Fruit fly (Drosophila melanogaster): ENCODE data around the gene CG44085.

The CG44085 gene

DNA sequence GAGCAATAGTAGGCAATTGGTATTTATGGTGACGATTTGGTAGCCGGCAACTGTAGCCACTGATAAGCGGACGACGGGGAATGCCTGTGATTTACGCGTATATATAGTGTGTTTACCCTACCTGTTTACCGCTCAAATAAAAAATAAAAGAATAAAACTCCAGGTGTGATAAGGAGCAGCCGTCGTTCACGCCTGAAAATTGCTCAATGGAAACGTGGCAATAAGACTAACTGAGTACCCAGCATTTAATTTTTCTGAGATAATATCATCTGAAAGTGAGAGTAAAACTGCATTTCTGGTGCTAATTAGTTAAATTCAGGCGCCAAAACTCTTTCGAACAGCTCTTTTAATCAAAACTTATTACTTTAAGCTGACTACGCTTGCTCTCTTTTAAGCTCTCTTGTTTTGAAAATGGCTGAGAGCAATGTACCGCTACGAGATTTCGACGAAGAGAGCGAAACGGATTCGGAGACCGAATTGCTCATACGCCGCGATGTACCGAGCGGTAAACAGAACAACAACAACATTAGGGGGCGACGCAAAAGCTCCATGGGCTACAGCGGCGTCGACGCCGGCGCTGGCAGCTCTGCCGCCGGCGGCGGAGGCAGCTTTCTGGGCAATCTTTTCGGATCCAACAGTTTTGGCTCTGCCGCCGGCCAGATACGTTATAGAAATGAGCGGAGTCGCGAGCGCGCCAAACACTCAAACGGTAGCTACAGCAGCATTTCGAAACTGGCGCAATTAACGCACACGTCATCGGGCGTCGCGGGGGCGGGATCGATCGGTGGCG is 29.7 kb downstream of the CG44085 start (continued):
- TF ChIP-seq al (GFP tag; IDR thresholded peaks at IDR 0.05) (peak; percentile 19; the same call in 1 of the 2 replicates), CG4854 (GFP tag; optimal IDR thresholded peaks at IDR 0.05) (peak; percentile 30), Ets97D (GFP tag; optimal IDR thresholded peaks at IDR 0.05) (no peak), C15 (GFP tag; IDR thresholded peaks at IDR 0.05) (peak; percentile 39; the same call in 1 of the 3 replicates), CG6654 (GFP tag; optimal IDR thresholded peaks at IDR 0.05) (no peak), Stat92E (GFP tag; optimal IDR thresholded peaks at IDR 0.05) (no peak), CG12236 (GFP tag; optimal IDR thresholded peaks at IDR 0.05) (peak; percentile 73), D19B (GFP tag; optimal IDR thresholded peaks at IDR 0.05) (peak; percentile 85), CG4360 (GFP tag; IDR thresholded peaks at IDR 0.05) (peak; percentile 85), CG7963 (GFP tag; IDR thresholded peaks at IDR 0.05; ENCODE audit: partially characterized antibody) (no peak), Hsf (GFP tag; optimal IDR thresholded peaks at IDR 0.05) (no peak), CG6175 (GFP tag; IDR thresholded peaks at IDR 0.05) (peak; percentile 96), Awh (GFP tag; IDR thresholded peaks at IDR 0.05) (peak; percentile 77), pzg (GFP tag; optimal IDR thresholded peaks at IDR 0.05) (no peak), CG3838 (GFP tag; optimal IDR thresholded peaks at IDR 0.05) (no peak), ro (GFP tag; IDR thresholded peaks at IDR 0.05) (no peak), tup (GFP tag; optimal IDR thresholded peaks at IDR 0.05) (peak; percentile 69), ham (GFP tag; IDR thresholded peaks at IDR 0.05) (no peak), Taf1 (GFP tag; IDR thresholded peaks at IDR 0.05) (no peak), CG5245 (GFP tag; optimal IDR thresholded peaks at IDR 0.05) (no peak), sug (tag; optimal IDR thresholded peaks at IDR 0.05) (peak; percentile 81), CG30403 (GFP tag; optimal IDR thresholded peaks at IDR 0.05) (no peak), mld (GFP tag; IDR thresholded peaks at IDR 0.05; ENCODE audit: partially characterized antibody) (no peak), cwo (GFP tag; optimal IDR thresholded peaks at IDR 0.05) (peak; percentile 26), Bteb2 (GFP tag; optimal IDR thresholded peaks at IDR 0.05) (peak; percentile 63), Opbp (GFP tag; IDR thresholded peaks at IDR 0.05; ENCODE audit: partially characterized antibody) (peak; percentile 36; the same call in 1 of the 3 replicates), pho (GFP tag; optimal IDR thresholded peaks at IDR 0.05) (peak; percentile 24), Nf-YC (tag; optimal IDR thresholded peaks at IDR 0.05) (peak; percentile 65), ATbp (GFP tag; optimal IDR thresholded peaks at IDR 0.05) (peak; percentile 96), CG3281 (GFP tag; optimal IDR thresholded peaks at IDR 0.05) (peak; percentile 90), Dll (GFP tag; IDR thresholded peaks at IDR 0.05; ENCODE audit: partially characterized antibody) (peak; percentile 66; the same call in 3 of the 4 replicates), CG8359 (GFP tag; optimal IDR thresholded peaks at IDR 0.05; ENCODE audit: borderline replicate concordance) (peak; percentile 37), CG12942 (GFP tag; optimal IDR thresholded peaks at IDR 0.05) (no peak), gro (GFP tag; optimal IDR thresholded peaks at IDR 0.05) (peak; percentile 92), CG2875 (GFP tag; optimal IDR thresholded peaks at IDR 0.05) (peak; percentile 82), Sry-δ (GFP tag; optimal IDR thresholded peaks at IDR 0.05) (no peak), onecut (GFP tag; IDR thresholded peaks at IDR 0.05) (peak; percentile 79), CG10274 (GFP tag; optimal IDR thresholded peaks at IDR 0.05) (peak; percentile 64), CG13624 (GFP tag; optimal IDR thresholded peaks at IDR 0.05) (peak; percentile 11), Fer1 (GFP tag; optimal IDR thresholded peaks at IDR 0.05) (peak; percentile 87), danr (GFP tag; IDR thresholded peaks at IDR 0.05) (peak; percentile 27; the same call in 1 of the 2 replicates), CG7372 (GFP tag; IDR thresholded peaks at IDR 0.05) (peak; percentile 29; the same call in 1 of the 2 replicates), CG7271 (tag; optimal IDR thresholded peaks at IDR 0.05) (no peak), CG1529 (GFP tag; optimal IDR thresholded peaks at IDR 0.05) (peak; percentile 84), CG12071 (GFP tag; optimal IDR thresholded peaks at IDR 0.05) (peak; percentile 96), Elba2 (GFP tag; optimal IDR thresholded peaks at IDR 0.05) (no peak), p53 (GFP tag; optimal IDR thresholded peaks at IDR 0.05) (peak; percentile 52), CG12391 (tag; optimal IDR thresholded peaks at IDR 0.05) (peak; percentile 54), corto (GFP tag; optimal IDR thresholded peaks at IDR 0.05) (no peak)

All from whole organism, embryonic.